Worm (Caenorhabditis elegans) whole organism, mixed stage, embryonic: ENCODE measurements around the gene F58G1.7.
A peak's percentile ranks its signal among the peaks of the same experiment; 100 is the strongest.

Experiments used
- M03D4.4 ChIP-seq: sonication (generic microtip); optimal IDR thresholded peaks from 2 replicates; lab custom pipeline; 2017; ENCODE audit warnings: mild to moderate bottlenecking, missing genetic modification characterization, missing compliant biosample characterization
- bed-3 ChIP-seq: fragments of 200-800 bp; sonication (Bioruptor generic); optimal IDR thresholded peaks from 3 replicates; lab custom pipeline; 2018; ENCODE audit warnings: mild to moderate bottlenecking, missing genetic modification characterization, moderate library complexity, missing compliant biosample characterization
- blmp-1 ChIP-seq: fragments of 150-350 bp; optimal IDR thresholded peaks from 2 replicates; lab custom pipeline; 2014; ENCODE audit warnings: missing biosample characterization, missing genetic modification characterization
- ceh-39 ChIP-seq: fragments of 150-350 bp; optimal IDR thresholded peaks from 2 replicates; lab custom pipeline; 2014; ENCODE audit warnings: missing biosample characterization, missing genetic modification characterization
- ceh-43 ChIP-seq: fragments of 200-800 bp; sonication (Bioruptor generic); optimal IDR thresholded peaks from 2 replicates; lab custom pipeline; 2018; ENCODE audit warnings: mild to moderate bottlenecking, missing genetic modification characterization, moderate library complexity, missing compliant biosample characterization
- ceh-83 ChIP-seq: fragments of 200-800 bp; sonication (Bioruptor generic); optimal IDR thresholded peaks from 2 replicates; lab custom pipeline; 2018; ENCODE audit warnings: mild to moderate bottlenecking, missing genetic modification characterization, missing compliant biosample characterization
- ces-1 ChIP-seq: fragments of 150-350 bp; optimal IDR thresholded peaks from 2 replicates; lab custom pipeline; 2014; ENCODE audit warnings: missing biosample characterization, missing genetic modification reagents, missing genetic modification characterization
- cnd-1 ChIP-seq: fragments of 200-800 bp; sonication (Bioruptor generic); optimal IDR thresholded peaks from 2 replicates; lab custom pipeline; 2018; ENCODE audit warnings: mild to moderate bottlenecking, missing genetic modification characterization, missing compliant biosample characterization
- drap-1 ChIP-seq: fragments of 200-800 bp; sonication (Bioruptor generic); optimal IDR thresholded peaks from 3 replicates; lab custom pipeline; 2018; ENCODE audit warnings: mild to moderate bottlenecking, missing genetic modification characterization, missing compliant biosample characterization
- elt-1 ChIP-seq: sonication (generic microtip); optimal IDR thresholded peaks from 2 replicates; lab custom pipeline; 2017; ENCODE audit warnings: missing genetic modification characterization, mild to moderate bottlenecking, missing compliant biosample characterization, antibody characterized with exemption, moderate library complexity, borderline replicate concordance; ENCODE audit not compliant: insufficient read depth
- elt-3 ChIP-seq: fragments of 150-350 bp; optimal IDR thresholded peaks from 2 replicates; lab custom pipeline; 2014; ENCODE audit warnings: missing biosample characterization, missing genetic modification characterization
- flh-1 ChIP-seq: fragments of 200-800 bp; sonication (Bioruptor generic); optimal IDR thresholded peaks from 2 replicates; lab custom pipeline; 2018; ENCODE audit warnings: mild to moderate bottlenecking, missing genetic modification characterization, moderate library complexity, missing compliant biosample characterization
- ham-2 ChIP-seq: fragments of 200-800 bp; sonication (Bioruptor generic); optimal IDR thresholded peaks from 2 replicates; lab custom pipeline; 2018; ENCODE audit warnings: mild to moderate bottlenecking, missing genetic modification characterization, missing compliant biosample characterization
- hlh-1 ChIP-seq: fragments of 150-350 bp; optimal IDR thresholded peaks from 2 replicates; lab custom pipeline; 2014; ENCODE audit warnings: missing biosample characterization, missing genetic modification reagents, missing genetic modification characterization
- lin-13 ChIP-seq: fragments of 150-350 bp; optimal IDR thresholded peaks from 2 replicates; lab custom pipeline; 2014; ENCODE audit warnings: missing biosample characterization, missing genetic modification characterization
- lin-32 ChIP-seq: fragments of 200-800 bp; sonication (Bioruptor generic); optimal IDR thresholded peaks from 2 replicates; lab custom pipeline; 2018; ENCODE audit warnings: mild to moderate bottlenecking, missing genetic modification characterization, missing compliant biosample characterization
- lsy-2 ChIP-seq: fragments of 150-350 bp; optimal IDR thresholded peaks from 2 replicates; lab custom pipeline; 2014; ENCODE audit warnings: missing biosample characterization, missing genetic modification characterization
- mab-5 ChIP-seq: fragments of 150-350 bp; optimal IDR thresholded peaks from 2 replicates; lab custom pipeline; 2014; ENCODE audit warnings: missing biosample characterization, missing genetic modification characterization
- mep-1 ChIP-seq: fragments of 150-350 bp; optimal IDR thresholded peaks from 2 replicates; lab custom pipeline; 2017; ENCODE audit warnings: missing biosample characterization, missing genetic modification reagents, missing genetic modification characterization, inconsistent platforms
- mls-2 ChIP-seq: sonication (generic microtip); optimal IDR thresholded peaks from 2 replicates; lab custom pipeline; 2016; ENCODE audit warnings: mild to moderate bottlenecking, missing genetic modification characterization, moderate library complexity, missing compliant biosample characterization
- nhr-12 ChIP-seq: fragments of 150-350 bp; optimal IDR thresholded peaks from 2 replicates; lab custom pipeline; 2014; ENCODE audit warnings: missing biosample characterization, missing genetic modification characterization
- nhr-2 ChIP-seq: fragments of 150-350 bp; optimal IDR thresholded peaks from 2 replicates; lab custom pipeline; 2014; ENCODE audit warnings: missing biosample characterization, missing genetic modification characterization
- nhr-237 ChIP-seq: fragments of 150-350 bp; optimal IDR thresholded peaks from 2 replicates; lab custom pipeline; 2014; ENCODE audit warnings: missing biosample characterization, missing genetic modification characterization
- nhr-28 ChIP-seq: fragments of 150-350 bp; optimal IDR thresholded peaks from 2 replicates; lab custom pipeline; 2014; ENCODE audit warnings: missing biosample characterization, missing genetic modification characterization
- nhr-76 ChIP-seq: sonication (generic microtip); optimal IDR thresholded peaks from 2 replicates; lab custom pipeline; 2017; ENCODE audit warnings: missing biosample characterization, missing genetic modification characterization
- pha-4 ChIP-seq: fragments of 150-350 bp; optimal IDR thresholded peaks from 2 replicates; lab custom pipeline; 2018; ENCODE audit warnings: missing biosample characterization, missing genetic modification reagents, missing genetic modification characterization
- sem-2 ChIP-seq: fragments of 200-800 bp; sonication (Bioruptor generic); optimal IDR thresholded peaks from 2 replicates; lab custom pipeline; 2018; ENCODE audit warnings: mild to moderate bottlenecking, missing genetic modification characterization, missing compliant biosample characterization
- snpc-4 ChIP-seq: fragments of 150-350 bp; optimal IDR thresholded peaks from 2 replicates; lab custom pipeline; 2014; ENCODE audit warnings: missing biosample characterization, missing genetic modification characterization
- sptf-1 ChIP-seq: sonication (generic microtip); optimal IDR thresholded peaks from 2 replicates; lab custom pipeline; 2017; ENCODE audit warnings: mild to moderate bottlenecking, missing genetic modification characterization, moderate library complexity, missing compliant biosample characterization
- tbx-8 ChIP-seq: fragments of 200-800 bp; sonication (Bioruptor generic); optimal IDR thresholded peaks from 2 replicates; lab custom pipeline; 2018; ENCODE audit warnings: mild to moderate bottlenecking, missing genetic modification characterization, moderate library complexity, missing compliant biosample characterization
- unc-120 ChIP-seq: sonication (generic microtip); optimal IDR thresholded peaks from 2 replicates; lab custom pipeline; 2017; ENCODE audit warnings: missing genetic modification characterization, missing compliant biosample characterization; ENCODE audit not compliant: poor library complexity, severe bottlenecking
- unc-39 ChIP-seq: fragments of 150-350 bp; optimal IDR thresholded peaks from 2 replicates; lab custom pipeline; 2014; ENCODE audit warnings: missing biosample characterization, missing genetic modification characterization
- unc-62 ChIP-seq: fragments of 150-350 bp; optimal IDR thresholded peaks from 2 replicates; lab custom pipeline; 2014; ENCODE audit warnings: missing biosample characterization, missing genetic modification reagents, missing genetic modification characterization
- zip-8 ChIP-seq: fragments of 150-350 bp; optimal IDR thresholded peaks from 2 replicates; lab custom pipeline; 2014; ENCODE audit warnings: missing biosample characterization, missing genetic modification characterization
- ztf-11 ChIP-seq: fragments of 150-350 bp; optimal IDR thresholded peaks from 2 replicates; lab custom pipeline; 2014; ENCODE audit warnings: missing biosample characterization, missing genetic modification characterization

The F58G1.7 gene

ce11 chrII:12992980-12993379 is 44.9 kb upstream of the F58G1.7 start:
- no peak for TF ChIP-seq nhr-12 (tag; lab: Kevin White, UChicago)
- peak; percentile 93 for TF ChIP-seq zip-8 (tag; lab: Kevin White, UChicago)
- TF ChIP-seq sptf-1 (tag; lab: Kevin White, UChicago): no peak
- peak; percentile 72 for TF ChIP-seq nhr-2 (tag; lab: Kevin White, UChicago)
- no peak for TF ChIP-seq elt-3
- TF ChIP-seq ceh-83 (GFP tag; lab: Kevin White, UChicago): no peak
- peak; percentile 36 for TF ChIP-seq cnd-1

- TF ChIP-seq blmp-1 (tag; lab: Kevin White, UChicago) (no peak), mep-1 (no peak), sem-2 (GFP tag; lab: Kevin White, UChicago) (no peak), bed-3 (GFP tag; lab: Kevin White, UChicago) (no peak), ces-1 (no peak), unc-39 (tag; lab: Kevin White, UChicago) (no peak), M03D4.4 (tag; lab: Kevin White, UChicago) (no peak), snpc-4 (tag; lab: Kevin White, UChicago) (no peak), mls-2 (no peak), nhr-237 (tag; lab: Kevin White, UChicago) (no peak), ceh-83 (GFP tag; lab: Kevin White, UChicago) (no peak), mab-5 (tag; lab: Kevin White, UChicago) (no peak), flh-1 (GFP tag; lab: Kevin White, UChicago) (no peak), elt-1 (tag; lab: Kevin White, UChicago) (no peak), sptf-1 (tag; lab: Kevin White, UChicago) (no peak), nhr-12 (tag; lab: Kevin White, UChicago) (no peak)
These were observed 44.1 kb upstream of the F58G1.7 start for ce11 chrII:12992193-12992592.

- no peak for TF ChIP-seq unc-120 (tag; lab: Kevin White, UChicago)
- no peak for TF ChIP-seq mep-1
- TF ChIP-seq elt-1 (tag; lab: Kevin White, UChicago): peak; percentile 3
- TF ChIP-seq ceh-83 (GFP tag; lab: Kevin White, UChicago): no peak
- no peak for TF ChIP-seq nhr-237 (tag; lab: Kevin White, UChicago)
- TF ChIP-seq, all 35 proteins: peak for 1
These were observed 43.5 kb upstream of the F58G1.7 start for ce11 chrII:12991594-12991993.

- TF ChIP-seq cnd-1 (peak; percentile 61), nhr-76 (tag; lab: Kevin White, UChicago) (no peak), nhr-237 (tag; lab: Kevin White, UChicago) (no peak), nhr-2 (tag; lab: Kevin White, UChicago) (peak; percentile 74), lsy-2 (no peak), ces-1 (no peak), snpc-4 (tag; lab: Kevin White, UChicago) (no peak), blmp-1 (tag; lab: Kevin White, UChicago) (no peak), drap-1 (GFP tag; lab: Kevin White, UChicago) (no peak), ceh-43 (GFP tag; lab: Kevin White, UChicago) (no peak), elt-3 (no peak), ham-2 (GFP tag; lab: Kevin White, UChicago) (no peak), sem-2 (GFP tag; lab: Kevin White, UChicago) (no peak), mab-5 (tag; lab: Kevin White, UChicago) (no peak), ceh-39 (tag; lab: Kevin White, UChicago) (no peak), lin-32 (GFP tag; lab: Kevin White, UChicago) (peak; percentile 96), ceh-83 (GFP tag; lab: Kevin White, UChicago) (no peak), M03D4.4 (tag; lab: Kevin White, UChicago) (no peak), unc-120 (tag; lab: Kevin White, UChicago) (no peak), zip-8 (tag; lab: Kevin White, UChicago) (peak; percentile 32), unc-39 (tag; lab: Kevin White, UChicago) (no peak), ztf-11 (tag; lab: Kevin White, UChicago) (peak; percentile 19), sptf-1 (tag; lab: Kevin White, UChicago) (no peak), mls-2 (no peak), lin-13 (tag; lab: Kevin White, UChicago) (no peak), nhr-12 (tag; lab: Kevin White, UChicago) (no peak), flh-1 (GFP tag; lab: Kevin White, UChicago) (no peak), tbx-8 (no peak), nhr-28 (no peak), mep-1 (no peak), bed-3 (GFP tag; lab: Kevin White, UChicago) (no peak), elt-1 (tag; lab: Kevin White, UChicago) (no peak), hlh-1 (peak; percentile 2), pha-4 (tag; lab: Kevin White, UChicago) (no peak), unc-62 (GFP tag; lab: Kevin White, UChicago) (no peak)
These were observed 43.0 kb upstream of the F58G1.7 start for ce11 chrII:12990964-12991593.
